Worm (Caenorhabditis elegans): ENCODE data around the gene mut-14.

DNA sequence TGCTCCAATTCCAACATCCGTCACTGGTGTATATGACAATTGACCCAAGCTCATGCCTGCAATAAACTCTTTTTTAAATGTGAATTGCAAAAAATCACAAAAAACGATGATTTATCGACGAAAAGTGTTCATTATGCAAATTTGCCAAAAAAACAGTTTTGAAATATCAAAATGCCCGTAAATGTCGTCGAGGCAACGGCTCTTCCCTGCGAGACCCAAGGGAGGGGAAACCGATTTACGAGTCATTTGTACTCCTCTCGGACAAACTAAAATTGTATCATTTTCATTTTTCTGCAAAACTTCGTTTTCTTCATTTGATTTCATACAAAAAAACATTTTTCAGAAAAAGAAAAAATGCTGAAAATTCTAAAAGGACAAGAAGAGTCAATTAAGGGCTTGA, 24.0 kb upstream of the mut-14 start, which contains the start of the genes hmgs-1 and F25B4.4:
- no peak for TF ChIP-seq dao-5 (tag; optimal IDR thresholded peaks at IDR 0.05)
- TF ChIP-seq him-1 (tag; optimal IDR thresholded peaks at IDR 0.05): peak; percentile 19
- TF ChIP-seq W03F9.2 (tag; optimal IDR thresholded peaks at IDR 0.05): peak; percentile 85
